Fruit fly (Drosophila melanogaster) whole organism, embryonic: ENCODE measurements around the gene Or22b.

Source experiments
- Bgb ChIP-seq: fragments of 200-800 bp; sonication (Bioruptor generic); IDR thresholded peaks from 2 replicates; pipeline ENCODE4 v1.3.6; 2022; ENCODE audit warnings: missing biosample characterization, missing genetic modification characterization; ENCODE audit not compliant: partially characterized antibody
- CG10267 ChIP-seq: fragments of 200-800 bp; sonication (Bioruptor generic); optimal IDR thresholded peaks from 2 replicates; lab custom pipeline; 2018; ENCODE audit warnings: missing biosample characterization, mild to moderate bottlenecking, missing genetic modification characterization, moderate library complexity
- CG11504 ChIP-seq: fragments of 200-800 bp; sonication (Bioruptor generic); optimal IDR thresholded peaks from 3 replicates; lab custom pipeline; 2019; ENCODE audit warnings: missing biosample characterization, mild to moderate bottlenecking, missing genetic modification characterization, moderate library complexity
- CG13287 ChIP-seq: fragments of 200-800 bp; sonication (Bioruptor generic); IDR thresholded peaks from 2 replicates; pipeline ENCODE4 v1.3.6; 2022; ENCODE audit warnings: missing biosample characterization, missing genetic modification characterization; ENCODE audit not compliant: partially characterized antibody
- CG13296 ChIP-seq: fragments of 200-800 bp; sonication (Bioruptor generic); optimal IDR thresholded peaks from 3 replicates; lab custom pipeline; 2018; ENCODE audit warnings: missing biosample characterization, mild to moderate bottlenecking, missing genetic modification characterization
- CG1603 ChIP-seq: fragments of 200-800 bp; sonication (Bioruptor generic); optimal IDR thresholded peaks from 2 replicates; lab custom pipeline; 2019; ENCODE audit warnings: missing biosample characterization, mild to moderate bottlenecking, missing genetic modification characterization, moderate library complexity
- CG1832 ChIP-seq: fragments of 200-800 bp; sonication (Bioruptor generic); optimal IDR thresholded peaks from 2 replicates; lab custom pipeline; 2017; ENCODE audit warnings: missing biosample characterization, mild to moderate bottlenecking, missing genetic modification characterization, inconsistent platforms
- CG2116 ChIP-seq: fragments of 200-800 bp; sonication (Bioruptor generic); optimal IDR thresholded peaks from 3 replicates; lab custom pipeline; 2018; ENCODE audit warnings: missing biosample characterization, mild to moderate bottlenecking, missing genetic modification characterization
- CG34224 ChIP-seq: fragments of 200-800 bp; sonication (Bioruptor generic); IDR thresholded peaks from 3 replicates; pipeline ENCODE4 v1.3.6; 2022; ENCODE audit warnings: missing biosample characterization, missing genetic modification characterization; ENCODE audit not compliant: partially characterized antibody
- CG34422 ChIP-seq: fragments of 200-800 bp; sonication (Bioruptor generic); IDR thresholded peaks from 3 replicates; pipeline ENCODE4 v1.3.6; 2022; ENCODE audit warnings: missing biosample characterization, missing genetic modification characterization
- CG7271 ChIP-seq: fragments of 200-800 bp; sonication (Bioruptor generic); optimal IDR thresholded peaks from 2 replicates; lab custom pipeline; 2018; ENCODE audit warnings: missing biosample characterization, mild to moderate bottlenecking, missing genetic modification characterization, moderate library complexity
- D ChIP-seq, 2 experiments: fragments of 200-800 bp in 1 of 2; fragments of >200 bp in 1 of 2; sonication (Bioruptor generic) in 1 of 2; optimal IDR thresholded peaks; 2 replicates in 1 of 2; 3 replicates in 1 of 2; lab custom pipeline; 2017; ENCODE audit warnings: mild to moderate bottlenecking in 1 of 2, missing biosample characterization in 1 of 2, missing genetic modification characterization in 1 of 2, missing genetic modification reagents in 1 of 2
- Dp ChIP-seq: fragments of 200-800 bp; sonication (Bioruptor generic); optimal IDR thresholded peaks from 2 replicates; lab custom pipeline; 2018; ENCODE audit warnings: missing biosample characterization, mild to moderate bottlenecking, missing genetic modification characterization, moderate library complexity
- Drgx ChIP-seq: fragments of 200-800 bp; sonication (Bioruptor generic); IDR thresholded peaks from 2 replicates; pipeline ENCODE4 v1.3.6; 2022; ENCODE audit warnings: missing biosample characterization, missing genetic modification characterization
- E2f2 ChIP-seq: fragments of 200-800 bp; sonication (Bioruptor generic); IDR thresholded peaks from 2 replicates; pipeline ENCODE4 v1.3.6; 2022; ENCODE audit warnings: missing biosample characterization, missing genetic modification characterization
- ERR ChIP-seq: fragments of 200-800 bp; sonication (Bioruptor generic); optimal IDR thresholded peaks from 2 replicates; lab custom pipeline; 2016; ENCODE audit warnings: missing biosample characterization, missing genetic modification characterization
- Ets97D ChIP-seq: fragments of 200-800 bp; sonication (Bioruptor generic); optimal IDR thresholded peaks from 3 replicates; lab custom pipeline; 2016; ENCODE audit warnings: missing biosample characterization, missing genetic modification characterization
- MBD-R2 ChIP-seq: fragments of 200-800 bp; sonication (Bioruptor generic); IDR thresholded peaks from 2 replicates; pipeline ENCODE4 v1.3.6; 2022; ENCODE audit warnings: missing biosample characterization, missing genetic modification characterization
- Med ChIP-seq: fragments of 200-800 bp; sonication (Bioruptor generic); peaks from one replicate; lab custom pipeline; 2016; ENCODE audit warnings: missing biosample characterization, missing genetic modification characterization, mild to moderate bottlenecking, inconsistent platforms, moderate library complexity
- Ravus ChIP-seq: fragments of 200-800 bp; sonication (Bioruptor generic); IDR thresholded peaks from 2 replicates; pipeline ENCODE4 v1.3.6; 2022; ENCODE audit warnings: missing biosample characterization, missing genetic modification characterization
- ac ChIP-seq: fragments of 200-800 bp; sonication (Bioruptor generic); optimal IDR thresholded peaks from 3 replicates; lab custom pipeline; 2017; ENCODE audit warnings: missing biosample characterization, mild to moderate bottlenecking, missing genetic modification characterization
- bab2 ChIP-seq: fragments of 200-800 bp; sonication (Bioruptor generic); optimal IDR thresholded peaks from 2 replicates; lab custom pipeline; 2016; ENCODE audit warnings: missing biosample characterization, missing genetic modification characterization
- corto ChIP-seq: fragments of 200-800 bp; sonication (Bioruptor generic); optimal IDR thresholded peaks from 2 replicates; lab custom pipeline; 2016; ENCODE audit warnings: missing biosample characterization, mild to moderate bottlenecking, missing genetic modification characterization, moderate library complexity
- crp ChIP-seq, 2 experiments: fragments of 200-800 bp; sonication (Bioruptor generic); optimal IDR thresholded peaks; 2 replicates in 1 of 2; 3 replicates in 1 of 2; lab custom pipeline; 2017; ENCODE audit warnings: missing biosample characterization in 2 of 2, missing genetic modification characterization in 2 of 2, mild to moderate bottlenecking in 1 of 2, moderate library complexity in 1 of 2
- dm ChIP-seq: fragments of 200-800 bp; sonication (Bioruptor generic); optimal IDR thresholded peaks from 3 replicates; lab custom pipeline; 2016; ENCODE audit warnings: missing biosample characterization, missing genetic modification characterization
- gsb-n ChIP-seq: fragments of 200-800 bp; sonication (Bioruptor generic); optimal IDR thresholded peaks from 3 replicates; lab custom pipeline; 2018; ENCODE audit warnings: missing biosample characterization, mild to moderate bottlenecking, missing genetic modification characterization
- insv ChIP-seq, 2 experiments: fragments of 200-800 bp; sonication (Bioruptor generic); optimal IDR thresholded peaks; 3 replicates each; lab custom pipeline; 2016 to 2018; ENCODE audit warnings: missing biosample characterization in 2 of 2, missing genetic modification characterization in 2 of 2
- kah ChIP-seq: fragments of 200-800 bp; sonication (Bioruptor generic); optimal IDR thresholded peaks from 2 replicates; lab custom pipeline; 2018; ENCODE audit warnings: missing biosample characterization, mild to moderate bottlenecking, missing genetic modification characterization
- mld ChIP-seq: fragments of 200-800 bp; sonication (Bioruptor generic); IDR thresholded peaks from 3 replicates; pipeline ENCODE4 v1.3.6; 2022; ENCODE audit warnings: missing biosample characterization, missing genetic modification characterization; ENCODE audit not compliant: partially characterized antibody
- pzg ChIP-seq: fragments of 200-800 bp; sonication (Bioruptor generic); optimal IDR thresholded peaks from 3 replicates; lab custom pipeline; 2018; ENCODE audit warnings: missing biosample characterization, mild to moderate bottlenecking, missing genetic modification characterization, moderate library complexity
- sens ChIP-seq: fragments of 200-800 bp; sonication (Bioruptor generic); peaks from one replicate; lab custom pipeline; 2016; ENCODE audit warnings: missing biosample characterization, missing genetic modification characterization
- sima ChIP-seq: fragments of 200-800 bp; sonication (Bioruptor generic); optimal IDR thresholded peaks from 2 replicates; lab custom pipeline; 2016; ENCODE audit warnings: missing biosample characterization, missing genetic modification characterization
- stwl ChIP-seq: fragments of 200-800 bp; sonication (Bioruptor generic); optimal IDR thresholded peaks from 3 replicates; lab custom pipeline; 2018; ENCODE audit warnings: missing biosample characterization, mild to moderate bottlenecking, missing genetic modification characterization, moderate library complexity
- tup ChIP-seq: fragments of 200-800 bp; sonication (Bioruptor generic); optimal IDR thresholded peaks from 2 replicates; lab custom pipeline; 2016; ENCODE audit warnings: missing biosample characterization, mild to moderate bottlenecking, missing genetic modification characterization, moderate library complexity
- twi ChIP-seq: fragments of 200-800 bp; optimal IDR thresholded peaks from 2 replicates; lab custom pipeline; 2019; ENCODE audit warnings: missing biosample characterization, mild to moderate bottlenecking, missing genetic modification characterization, moderate library complexity
- vvl ChIP-seq: fragments of 200-800 bp; sonication (Bioruptor generic); IDR thresholded peaks from 2 replicates; pipeline ENCODE4 v1.3.6; 2022; ENCODE audit warnings: missing biosample characterization, missing genetic modification characterization

Or22b gene

dm6 chr2L:1500312-1500711 lies 22.2 kb upstream of the Or22b start, which contains the start of gene CG18131 (continued):
- peak; percentile 85 for TF ChIP-seq stwl (tag; lab: Kevin White, UChicago)

dm6 chr2L:1502459-1503101 lies 19.9 kb upstream of the Or22b start, which contains the start of gene CG7420:
TSS of gene CG7420 (minus strand) at chr2L:1502904.
- peak; percentile 14 for TF ChIP-seq CG11504 (tag; lab: Kevin White, UChicago)
- no peak for TF ChIP-seq corto (GFP tag; lab: Kevin White, UChicago)
- no peak for TF ChIP-seq CG1832 (GFP tag; lab: Kevin White, UChicago)
- TF ChIP-seq gsb-n (tag; lab: Kevin White, UChicago), result no peak
- peak; percentile 43 to 89 for TF ChIP-seq crp (GFP tag; optimal IDR thresholded peaks at IDR 0.05; lab: Kevin White, UChicago)
- no peak for TF ChIP-seq CG7271 (tag; lab: Kevin White, UChicago)
- TF ChIP-seq CG13287 (GFP tag; lab: Robert Waterston, UW), result peak; percentile 24; the same call in 1 of the 2 replicates
- TF ChIP-seq stwl (tag; lab: Kevin White, UChicago), result peak; percentile 47
- peak; percentile 8; the same call in 1 of the 2 replicates for TF ChIP-seq Bgb (GFP tag; lab: Robert Waterston, UW)
- peak; percentile 70 for TF ChIP-seq Med
- no peak for TF ChIP-seq ac (GFP tag; lab: Kevin White, UChicago)
- TF ChIP-seq bab2, result no peak
- peak; percentile 26 for TF ChIP-seq twi
- TF ChIP-seq CG13296, result no peak
- no peak for TF ChIP-seq Drgx (GFP tag; lab: Robert Waterston, UW)
- peak; percentile 24 for TF ChIP-seq D (optimal IDR thresholded peaks at IDR 0.05; lab: Kevin White, UChicago)
- no peak for TF ChIP-seq D (GFP tag; optimal IDR thresholded peaks at IDR 0.05; lab: Kevin White, UChicago)
- peak; percentile 37 for TF ChIP-seq dm (GFP tag; lab: Kevin White, UChicago)
- TF ChIP-seq pzg, result peak; percentile 23
- peak; percentile 77 for TF ChIP-seq vvl (GFP tag; lab: Robert Waterston, UW)
- no peak for TF ChIP-seq sima (GFP tag; lab: Kevin White, UChicago)
- TF ChIP-seq insv (GFP tag; optimal IDR thresholded peaks at IDR 0.05; lab: Kevin White, UChicago), result no peak
- TF ChIP-seq CG1603 (tag; lab: Kevin White, UChicago), result no peak
- TF ChIP-seq Ravus (GFP tag; lab: Robert Waterston, UW), result no peak
- TF ChIP-seq CG10267, result peak; percentile 28
- peak; percentile 65 for TF ChIP-seq sens (GFP tag; lab: Kevin White, UChicago)
- no peak for TF ChIP-seq mld
- peak; percentile 11 for TF ChIP-seq Ets97D
- TF ChIP-seq CG34422 (GFP tag; lab: Robert Waterston, UW), result peak; percentile 50; the same call in 1 of the 3 replicates
- TF ChIP-seq ERR (GFP tag; lab: Kevin White, UChicago), result no peak
- TF ChIP-seq Dp (GFP tag; lab: Kevin White, UChicago), result peak; percentile 77
- peak; percentile 86 for TF ChIP-seq MBD-R2 (GFP tag; lab: Robert Waterston, UW)
- TF ChIP-seq CG2116 (GFP tag; lab: Kevin White, UChicago), result peak; percentile 49
- 0 out of 3 replicates have a peak, but pooled peaks have one; percentile 14 for TF ChIP-seq CG34224
- TF ChIP-seq tup (GFP tag; lab: Kevin White, UChicago), result no peak
- peak; percentile 82 for TF ChIP-seq E2f2 (GFP tag; lab: Robert Waterston, UW)
- peak; percentile 11 for TF ChIP-seq kah (GFP tag; lab: Kevin White, UChicago)
